Fruit fly (Drosophila melanogaster): ENCODE measurements around the gene CG3402.

CG3402 gene

DNA sequence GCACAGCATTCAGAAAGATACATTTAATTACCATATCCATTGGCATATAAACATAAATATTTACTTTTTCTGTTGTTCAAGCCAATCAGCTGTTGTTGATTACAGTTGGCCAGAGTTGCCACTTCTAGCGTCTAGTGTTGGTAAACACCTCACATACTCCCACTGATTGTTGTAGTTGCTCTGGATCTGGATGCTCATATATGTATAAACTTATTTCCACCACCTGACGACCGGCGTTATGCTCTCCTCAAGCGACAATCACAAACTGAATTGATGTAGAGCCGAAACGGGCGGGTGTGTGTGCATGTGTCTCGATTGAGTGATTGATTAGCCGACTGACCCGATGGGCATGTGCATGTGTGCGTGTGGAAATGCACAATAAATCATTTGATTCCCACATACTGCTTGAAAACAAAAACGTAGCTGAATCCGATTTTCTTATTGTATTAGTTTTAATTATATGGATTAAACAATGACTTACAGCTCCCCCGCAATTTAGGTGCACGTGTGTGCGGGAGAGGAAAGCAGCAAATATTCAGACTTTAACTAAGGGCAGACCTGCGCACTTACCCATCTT lies 29.2 kb upstream of the CG3402 start (continued):
- TF ChIP-seq CG11504 (tag; optimal IDR thresholded peaks at IDR 0.05) (peak; percentile 48), CG17328 (GFP tag; IDR thresholded peaks at IDR 0.05) (peak; percentile 27), da (GFP tag; optimal IDR thresholded peaks at IDR 0.05) (peak; percentile 7), ERR (GFP tag; optimal IDR thresholded peaks at IDR 0.05) (peak; percentile 8), Atf3 (GFP tag; optimal IDR thresholded peaks at IDR 0.05) (no peak), CG11696 (GFP tag; IDR thresholded peaks at IDR 0.05) (no peak), H2.0 (GFP tag; IDR thresholded peaks at IDR 0.05) (0 out of 2 replicates have a peak, but pooled peaks have one; percentile 30), pzg (GFP tag; optimal IDR thresholded peaks at IDR 0.05) (peak; percentile 76), CG2875 (GFP tag; optimal IDR thresholded peaks at IDR 0.05) (peak; percentile 25), p53 (GFP tag; optimal IDR thresholded peaks at IDR 0.05) (no peak), HmgZ (tag; optimal IDR thresholded peaks at IDR 0.05) (peak; percentile 68), CG1832 (GFP tag; optimal IDR thresholded peaks at IDR 0.05) (no peak), Max (GFP tag; optimal IDR thresholded peaks at IDR 0.05) (peak; percentile 27), gsb-n (tag; optimal IDR thresholded peaks at IDR 0.05) (peak; percentile 60), sug (tag; optimal IDR thresholded peaks at IDR 0.05) (peak; percentile 74), CG3065 (GFP tag; optimal IDR thresholded peaks at IDR 0.05) (no peak), BEAF-32 (GFP tag; optimal IDR thresholded peaks at IDR 0.05) (peak; percentile 40), CG1024 (GFP tag; IDR thresholded peaks at IDR 0.05) (no peak), YL-1 (GFP tag; optimal IDR thresholded peaks at IDR 0.05) (peak; percentile 63), CoRest (tag; optimal IDR thresholded peaks at IDR 0.05) (peak; percentile 9), Bteb2 (GFP tag; optimal IDR thresholded peaks at IDR 0.05) (peak; percentile 43), CG7556 (GFP tag; optimal IDR thresholded peaks at IDR 0.05) (peak; percentile 30), tap (tag; optimal IDR thresholded peaks at IDR 0.05) (peak; percentile 17), HLH3B (GFP tag; IDR thresholded peaks at IDR 0.05) (no peak), lmd (GFP tag; IDR thresholded peaks at IDR 0.05) (0 out of 2 replicates have a peak, but pooled peaks have one; percentile 5), CG8359 (GFP tag; optimal IDR thresholded peaks at IDR 0.05; ENCODE audit: borderline replicate concordance) (no peak), grn (GFP tag; optimal IDR thresholded peaks at IDR 0.05) (peak; percentile 68), CG10543 (GFP tag; optimal IDR thresholded peaks at IDR 0.05) (peak; percentile 67), kah (GFP tag; optimal IDR thresholded peaks at IDR 0.05) (peak; percentile 80), dimm (GFP tag; IDR thresholded peaks at IDR 0.05) (no peak), CG8290 (GFP tag; optimal IDR thresholded peaks at IDR 0.05) (peak; percentile 53), CG8290 (tag; optimal IDR thresholded peaks at IDR 0.05) (peak; percentile 38 to 83), Dp (GFP tag; optimal IDR thresholded peaks at IDR 0.05) (peak; percentile 29), lov (optimal IDR thresholded peaks at IDR 0.05) (no peak), lov (GFP tag; IDR thresholded peaks at IDR 0.05) (no peak; the same call in 2 of the 3 replicates), trh (GFP tag; optimal IDR thresholded peaks at IDR 0.05) (no peak), bowl (GFP tag; IDR thresholded peaks at IDR 0.05) (no peak), her (GFP tag; optimal IDR thresholded peaks at IDR 0.05) (no peak), CG10274 (GFP tag; optimal IDR thresholded peaks at IDR 0.05) (no peak), CG12391 (tag; optimal IDR thresholded peaks at IDR 0.05) (peak; percentile 31), gsb (GFP tag; IDR thresholded peaks at IDR 0.05) (no peak), CG7271 (tag; optimal IDR thresholded peaks at IDR 0.05) (peak; percentile 19), ATbp (GFP tag; optimal IDR thresholded peaks at IDR 0.05) (peak; percentile 33), ab (GFP tag; optimal IDR thresholded peaks at IDR 0.05) (no peak), fd102C (GFP tag; optimal IDR thresholded peaks at IDR 0.05) (peak; percentile 23), nerfin-1 (tag; optimal IDR thresholded peaks at IDR 0.05) (peak; percentile 61), vvl (GFP tag; IDR thresholded peaks at IDR 0.05) (peak; percentile 70), Trl (optimal IDR thresholded peaks at IDR 0.05) (no peak), Trl (GFP tag; optimal IDR thresholded peaks at IDR 0.05) (peak; percentile 24), zen2 (GFP tag; IDR thresholded peaks at IDR 0.05; ENCODE audit: partially characterized antibody) (no peak), CG8478 (optimal IDR thresholded peaks at IDR 0.05) (no peak), CG15269 (tag; optimal IDR thresholded peaks at IDR 0.05) (peak; percentile 4)

All from whole organism, embryonic.